Fruit fly (Drosophila melanogaster) whole organism, embryonic: ENCODE measurements around the gene Cont.

Experiments
- C15 ChIP-seq: fragments of 200-800 bp; sonication (Bioruptor generic); IDR thresholded peaks from 3 replicates; pipeline ENCODE4 v1.3.6; 2022; ENCODE audit warnings: missing biosample characterization, missing genetic modification characterization
- CG1024 ChIP-seq: fragments of 200-800 bp; sonication (Bioruptor generic); IDR thresholded peaks from 2 replicates; pipeline ENCODE4 v1.3.6; 2022; ENCODE audit warnings: missing biosample characterization, missing genetic modification characterization
- CG10366 ChIP-seq: fragments of 200-800 bp; sonication (Bioruptor generic); IDR thresholded peaks from 2 replicates; pipeline ENCODE4 v1.3.6; 2022; ENCODE audit warnings: missing biosample characterization, missing genetic modification characterization
- CG10959 ChIP-seq: fragments of 200-800 bp; sonication (Bioruptor generic); IDR thresholded peaks from 2 replicates; pipeline ENCODE4 v1.3.6; 2022; ENCODE audit warnings: missing biosample characterization, missing genetic modification characterization
- CG12155 ChIP-seq: fragments of 200-800 bp; sonication (Bioruptor generic); optimal IDR thresholded peaks from 3 replicates; lab custom pipeline; 2016; ENCODE audit warnings: missing biosample characterization, missing genetic modification characterization
- CG12391 ChIP-seq: fragments of 200-800 bp; sonication (Bioruptor generic); optimal IDR thresholded peaks from 3 replicates; lab custom pipeline; 2018; ENCODE audit warnings: missing biosample characterization, mild to moderate bottlenecking, missing genetic modification characterization, moderate library complexity
- CG13424 ChIP-seq: fragments of 200-800 bp; sonication (Bioruptor generic); optimal IDR thresholded peaks from 2 replicates; lab custom pipeline; 2019; ENCODE audit warnings: missing biosample characterization, mild to moderate bottlenecking, missing genetic modification characterization, moderate library complexity
- CG13624 ChIP-seq: fragments of 200-800 bp; sonication (Bioruptor generic); optimal IDR thresholded peaks from 2 replicates; lab custom pipeline; 2016; ENCODE audit warnings: missing biosample characterization, missing genetic modification characterization
- CG14014 ChIP-seq: fragments of 200-800 bp; sonication (Bioruptor generic); IDR thresholded peaks from 2 replicates; pipeline ENCODE4 v1.3.6; 2022; ENCODE audit warnings: missing biosample characterization, missing genetic modification characterization
- CG1603 ChIP-seq: fragments of 200-800 bp; sonication (Bioruptor generic); optimal IDR thresholded peaks from 2 replicates; lab custom pipeline; 2019; ENCODE audit warnings: missing biosample characterization, mild to moderate bottlenecking, missing genetic modification characterization, moderate library complexity
- CG16813 ChIP-seq: fragments of 200-800 bp; sonication (Bioruptor generic); IDR thresholded peaks from 3 replicates; pipeline ENCODE4 v1.3.6; 2022; ENCODE audit warnings: missing biosample characterization, missing genetic modification characterization; ENCODE audit not compliant: partially characterized antibody
- CG16815 ChIP-seq: fragments of 200-800 bp; sonication (Bioruptor generic); optimal IDR thresholded peaks from 3 replicates; lab custom pipeline; 2017; ENCODE audit warnings: missing biosample characterization, mild to moderate bottlenecking, missing genetic modification characterization
- CG2199 ChIP-seq: fragments of 200-800 bp; sonication (Bioruptor generic); IDR thresholded peaks from 3 replicates; pipeline ENCODE4 v1.3.6; 2022; ENCODE audit warnings: missing biosample characterization, missing genetic modification characterization
- CG30020 ChIP-seq: fragments of 200-800 bp; optimal IDR thresholded peaks from 2 replicates; lab custom pipeline; 2019; ENCODE audit warnings: missing biosample characterization, mild to moderate bottlenecking, missing genetic modification characterization, moderate library complexity
- CG3065 ChIP-seq: fragments of 200-800 bp; sonication (Bioruptor generic); optimal IDR thresholded peaks from 2 replicates; lab custom pipeline; 2016; ENCODE audit warnings: missing biosample characterization, missing genetic modification characterization
- CG31365 ChIP-seq: fragments of 200-800 bp; sonication (Bioruptor generic); optimal IDR thresholded peaks from 2 replicates; lab custom pipeline; 2018; ENCODE audit warnings: missing biosample characterization, mild to moderate bottlenecking, missing genetic modification characterization
- CG3407 ChIP-seq: fragments of 200-800 bp; sonication (Bioruptor generic); optimal IDR thresholded peaks from 2 replicates; lab custom pipeline; 2018; ENCODE audit warnings: missing biosample characterization, mild to moderate bottlenecking, missing genetic modification characterization
- CG34422 ChIP-seq: fragments of 200-800 bp; sonication (Bioruptor generic); IDR thresholded peaks from 3 replicates; pipeline ENCODE4 v1.3.6; 2022; ENCODE audit warnings: missing biosample characterization, missing genetic modification characterization
- CG4404 ChIP-seq: fragments of 200-800 bp; sonication (Bioruptor generic); IDR thresholded peaks from 2 replicates; pipeline ENCODE4 v1.3.6; 2022; ENCODE audit warnings: missing biosample characterization, missing genetic modification characterization
- CG7786 ChIP-seq: fragments of 200-800 bp; sonication (Bioruptor generic); optimal IDR thresholded peaks from 2 replicates; lab custom pipeline; 2016; ENCODE audit warnings: missing biosample characterization, missing genetic modification characterization
- CG8089 ChIP-seq: fragments of 200-800 bp; sonication (Bioruptor generic); optimal IDR thresholded peaks from 3 replicates; lab custom pipeline; 2016; ENCODE audit warnings: missing biosample characterization, missing genetic modification characterization
- CG8281 ChIP-seq: fragments of 200-800 bp; sonication (Bioruptor generic); optimal IDR thresholded peaks from 2 replicates; lab custom pipeline; 2018; ENCODE audit warnings: missing biosample characterization, mild to moderate bottlenecking, missing genetic modification characterization, moderate library complexity
- CG9215 ChIP-seq: fragments of 200-800 bp; sonication (Bioruptor generic); IDR thresholded peaks from 2 replicates; pipeline ENCODE4 v1.3.6; 2022; ENCODE audit warnings: missing biosample characterization, missing genetic modification characterization
- CHES-1-like ChIP-seq: fragments of 200-800 bp; sonication (Bioruptor generic); optimal IDR thresholded peaks from 2 replicates; lab custom pipeline; 2016; ENCODE audit warnings: missing biosample characterization, missing genetic modification characterization
- Doc3 ChIP-seq: fragments of 200-800 bp; sonication (Bioruptor generic); IDR thresholded peaks from 3 replicates; pipeline ENCODE4 v1.3.6; 2022; ENCODE audit warnings: missing biosample characterization, missing genetic modification characterization; ENCODE audit not compliant: partially characterized antibody
- Drgx ChIP-seq: fragments of 200-800 bp; sonication (Bioruptor generic); IDR thresholded peaks from 2 replicates; pipeline ENCODE4 v1.3.6; 2022; ENCODE audit warnings: missing biosample characterization, missing genetic modification characterization
- GATAe ChIP-seq: fragments of 200-800 bp; sonication (Bioruptor generic); conservative IDR thresholded peaks from 2 replicates; pipeline ENCODE4 v1.3.6; 2022; ENCODE audit warnings: missing biosample characterization, missing genetic modification characterization
- HLH3B ChIP-seq: fragments of 200-800 bp; sonication (Bioruptor generic); IDR thresholded peaks from 2 replicates; pipeline ENCODE4 v1.3.6; 2022; ENCODE audit warnings: missing biosample characterization, missing genetic modification characterization
- Mes4 ChIP-seq: fragments of 200-800 bp; sonication (Bioruptor generic); optimal IDR thresholded peaks from 2 replicates; lab custom pipeline; 2016; ENCODE audit warnings: missing biosample characterization, missing genetic modification characterization
- NK7.1 ChIP-seq: fragments of 200-800 bp; sonication (Bioruptor generic); optimal IDR thresholded peaks from 3 replicates; lab custom pipeline; 2016; ENCODE audit warnings: missing biosample characterization, missing genetic modification characterization
- Neu2 ChIP-seq: fragments of 200-800 bp; sonication (Bioruptor generic); optimal IDR thresholded peaks from 3 replicates; lab custom pipeline; 2016; ENCODE audit warnings: missing biosample characterization, missing genetic modification characterization, borderline replicate concordance
- Nf-YB ChIP-seq: fragments of 200-800 bp; sonication (Bioruptor generic); optimal IDR thresholded peaks from 3 replicates; lab custom pipeline; 2019; ENCODE audit warnings: missing biosample characterization, mild to moderate bottlenecking, missing genetic modification characterization, moderate library complexity
- Side ChIP-seq: fragments of 200-800 bp; sonication (Bioruptor generic); optimal IDR thresholded peaks from 2 replicates; lab custom pipeline; 2016; ENCODE audit warnings: missing biosample characterization, missing genetic modification characterization
- Sox100B ChIP-seq: fragments of 200-800 bp; sonication (Bioruptor generic); optimal IDR thresholded peaks from 3 replicates; lab custom pipeline; 2018; ENCODE audit warnings: missing biosample characterization, mild to moderate bottlenecking, missing genetic modification characterization
- amos ChIP-seq: fragments of 200-800 bp; sonication (Bioruptor generic); IDR thresholded peaks from 2 replicates; pipeline ENCODE4 v1.3.6; 2022; ENCODE audit warnings: missing biosample characterization, missing genetic modification characterization; ENCODE audit not compliant: partially characterized antibody
- cas ChIP-seq: fragments of 200-800 bp; sonication (Bioruptor generic); IDR thresholded peaks from 2 replicates; pipeline ENCODE4 v1.3.6; 2022; ENCODE audit warnings: missing biosample characterization, missing genetic modification characterization
- disco-r ChIP-seq: fragments of 200-800 bp; sonication (Bioruptor generic); optimal IDR thresholded peaks from 2 replicates; lab custom pipeline; 2016; ENCODE audit warnings: missing biosample characterization, missing genetic modification characterization
- fd96Cb ChIP-seq: fragments of 200-800 bp; sonication (Bioruptor generic); optimal IDR thresholded peaks from 2 replicates; lab custom pipeline; 2018; ENCODE audit warnings: missing biosample characterization, mild to moderate bottlenecking, missing genetic modification characterization, moderate library complexity
- ham ChIP-seq: fragments of 200-800 bp; sonication (Bioruptor generic); IDR thresholded peaks from 2 replicates; pipeline ENCODE4 v1.3.6; 2022; ENCODE audit warnings: missing biosample characterization, missing genetic modification characterization
- lola ChIP-seq, 3 experiments: fragments of >200 bp in 2 of 3; fragments of 200-800 bp in 1 of 3; sonication (Bioruptor generic) in 1 of 3; optimal IDR thresholded peaks; 2 replicates each; lab custom pipeline; 2017 to 2019; ENCODE audit warnings: missing biosample characterization in 3 of 3, missing genetic modification characterization in 3 of 3, mild to moderate bottlenecking in 1 of 3, moderate library complexity in 1 of 3
- lov ChIP-seq, 2 experiments: fragments of 200-800 bp in 1 of 2; fragments of >200 bp in 1 of 2; sonication (Bioruptor generic) in 1 of 2; IDR thresholded peaks in 1 of 2; optimal IDR thresholded peaks in 1 of 2; 2 replicates in 1 of 2; 3 replicates in 1 of 2; pipeline versions ENCODE4 v1.3.6 to Lab custom; 2017 to 2022; ENCODE audit warnings: missing biosample characterization in 1 of 2, missing genetic modification characterization in 1 of 2
- nom ChIP-seq: fragments of 200-800 bp; sonication (Bioruptor generic); optimal IDR thresholded peaks from 2 replicates; lab custom pipeline; 2017; ENCODE audit warnings: missing biosample characterization, missing genetic modification characterization, mild to moderate bottlenecking, moderate library complexity, missing genetic modification reagents
- pho ChIP-seq: fragments of 200-800 bp; sonication (Bioruptor generic); optimal IDR thresholded peaks from 2 replicates; lab custom pipeline; 2016; ENCODE audit warnings: missing biosample characterization, missing genetic modification characterization
- pros ChIP-seq: fragments of 200-800 bp; sonication (Bioruptor generic); optimal IDR thresholded peaks from 3 replicates; lab custom pipeline; 2019; ENCODE audit warnings: missing biosample characterization, mild to moderate bottlenecking, missing genetic modification characterization, moderate library complexity
- ranshi ChIP-seq: fragments of 200-800 bp; sonication (Bioruptor generic); IDR thresholded peaks from 2 replicates; pipeline ENCODE4 v1.3.6; 2022; ENCODE audit warnings: missing biosample characterization, missing genetic modification characterization
- schlank ChIP-seq: fragments of 200-800 bp; sonication (Bioruptor generic); optimal IDR thresholded peaks from 2 replicates; lab custom pipeline; 2018; ENCODE audit warnings: missing biosample characterization, mild to moderate bottlenecking, missing genetic modification characterization
- vfl ChIP-seq: fragments of 200-800 bp; sonication (Bioruptor generic); optimal IDR thresholded peaks from 2 replicates; lab custom pipeline; 2016; ENCODE audit warnings: missing biosample characterization, missing genetic modification characterization
- z ChIP-seq: fragments of 200-800 bp; sonication (Bioruptor generic); IDR thresholded peaks from 3 replicates; pipeline ENCODE4 v1.3.6; 2022; ENCODE audit warnings: missing biosample characterization, missing genetic modification characterization

Cont gene

DNA sequence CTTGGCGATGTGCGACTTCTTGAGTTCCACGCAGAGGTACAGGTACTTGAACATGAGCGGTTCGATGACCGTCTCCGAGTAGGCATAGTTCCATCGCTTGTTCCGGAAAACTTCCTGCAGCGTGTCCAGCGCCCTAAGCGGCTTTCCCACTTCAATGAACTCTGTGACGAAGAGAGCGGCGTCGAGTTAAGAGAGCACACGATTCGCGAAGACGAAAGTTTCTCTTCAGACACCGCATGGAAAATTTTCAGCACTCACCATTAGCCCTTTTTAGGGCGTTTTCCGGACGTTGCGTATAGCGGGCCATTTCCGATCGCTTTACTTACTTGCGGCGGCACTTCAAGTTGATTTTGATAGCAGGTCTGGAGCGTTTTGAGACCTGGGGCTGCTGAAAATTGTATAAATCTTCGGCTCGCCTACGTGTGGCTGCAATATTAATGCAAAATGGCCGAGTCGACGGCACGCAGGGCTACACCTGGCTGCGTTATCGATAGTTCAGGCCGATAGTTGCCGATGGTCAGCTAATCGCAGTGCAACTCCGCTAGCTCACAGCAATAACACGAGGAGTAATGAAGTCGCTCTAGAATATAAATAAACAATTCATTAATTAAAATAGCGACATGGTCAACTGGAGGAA lies 52.5 kb downstream of the Cont start, which contains the start of the genes eIF3a and CG1074 (continued):
- TF ChIP-seq Drgx (GFP tag; lab: Robert Waterston, UW) (peak; percentile 22; the same call in 1 of the 2 replicates), CG12155 (GFP tag; lab: Kevin White, UChicago) (peak; percentile 47), CG14014 (GFP tag; lab: Robert Waterston, UW) (peak; percentile 58; the same call in 1 of the 2 replicates), CG1024 (GFP tag; lab: Robert Waterston, UW) (peak; percentile 68; the same call in 1 of the 2 replicates), CG31365 (tag; lab: Kevin White, UChicago) (peak; percentile 60), CG2199 (peak; percentile 69; the same call in 1 of the 3 replicates), CG16813 (GFP tag; lab: Robert Waterston, UW) (peak; percentile 97), disco-r (GFP tag; lab: Kevin White, UChicago) (peak; percentile 35), CG1603 (tag; lab: Kevin White, UChicago) (peak; percentile 91), CG12391 (peak; percentile 66), HLH3B (GFP tag; lab: Robert Waterston, UW) (no peak), CG3407 (GFP tag; lab: Kevin White, UChicago) (peak; percentile 50), ranshi (peak; percentile 64), lola (GFP tag; optimal IDR thresholded peaks at IDR 0.05; lab: Kevin White, UChicago) (peak in 1 of 3 experiments; percentile 2), CG10959 (GFP tag; lab: Robert Waterston, UW) (peak; percentile 41; the same call in 1 of the 2 replicates), Neu2 (GFP tag; lab: Kevin White, UChicago) (peak; percentile 62), cas (peak; percentile 54; the same call in 1 of the 2 replicates), CG10366 (no peak; the same call in 1 of the 2 replicates), CG3065 (GFP tag; lab: Kevin White, UChicago) (no peak), Nf-YB (GFP tag; lab: Kevin White, UChicago) (peak; percentile 32), CG9215 (GFP tag; lab: Robert Waterston, UW) (no peak), CG13424 (tag; lab: Kevin White, UChicago) (peak; percentile 40), CG8089 (peak; percentile 73), CG13624 (GFP tag; lab: Kevin White, UChicago) (peak; percentile 85), CG34422 (GFP tag; lab: Robert Waterston, UW) (peak; percentile 90; the same call in 2 of the 3 replicates), Side (GFP tag; lab: Kevin White, UChicago) (peak; percentile 73), NK7.1 (peak; percentile 36), ham (GFP tag; lab: Robert Waterston, UW) (no peak), CG30020 (tag; lab: Kevin White, UChicago) (peak; percentile 80), GATAe (GFP tag; lab: Robert Waterston, UW) (no peak), pho (GFP tag; lab: Kevin White, UChicago) (peak; percentile 79), amos (GFP tag; lab: Robert Waterston, UW) (peak; percentile 98), CG8281 (no peak), Sox100B (GFP tag; lab: Kevin White, UChicago) (no peak), pros (GFP tag; lab: Kevin White, UChicago) (peak; percentile 16), schlank (peak; percentile 60), CHES-1-like (peak; percentile 75), nom (GFP tag; lab: Kevin White, UChicago) (peak; percentile 83), lov (optimal IDR thresholded peaks at IDR 0.05; lab: Kevin White, UChicago) (no peak), lov (GFP tag; IDR thresholded peaks at IDR 0.05; lab: Robert Waterston, UW) (peak; percentile 59; the same call in 1 of the 3 replicates), fd96Cb (tag; lab: Kevin White, UChicago) (peak; percentile 19), Mes4 (GFP tag; lab: Kevin White, UChicago) (peak; percentile 60), CG16815 (GFP tag; lab: Kevin White, UChicago) (no peak), z (GFP tag; lab: Robert Waterston, UW) (no peak), C15 (GFP tag; lab: Robert Waterston, UW) (0 out of 3 replicates have a peak, but pooled peaks have one; percentile 40), CG4404 (GFP tag; lab: Robert Waterston, UW) (peak; percentile 26; the same call in 1 of the 2 replicates), CG7786 (peak; percentile 36), Doc3 (GFP tag; lab: Robert Waterston, UW) (peak; percentile 86), vfl (peak; percentile 55)
